Worm (Caenorhabditis elegans) whole organism, midembryonic: ENCODE data around the gene pcp-5.

ENCODE experiments used
- T22C8.4 ChIP-seq: fragments of 200-800 bp; sonication (Bioruptor generic); IDR thresholded peaks from 2 replicates; pipeline ENCODE4 v1.3.6; 2022; ENCODE audit warnings: missing genetic modification characterization, missing compliant biosample characterization
- cog-1 ChIP-seq: sonication (generic microtip); optimal IDR thresholded peaks from 2 replicates; lab custom pipeline; 2016; ENCODE audit warnings: missing genetic modification characterization, missing compliant biosample characterization
- flt-1 ChIP-seq: fragments of 200-800 bp; sonication (Bioruptor generic); IDR thresholded peaks from 2 replicates; pipeline ENCODE4 v1.3.6; 2022; ENCODE audit warnings: missing genetic modification characterization, missing compliant biosample characterization
- klf-2 ChIP-seq: fragments of 200-800 bp; sonication (Bioruptor generic); conservative IDR thresholded peaks from 2 replicates; pipeline ENCODE4 v1.3.6; 2022; ENCODE audit warnings: missing genetic modification reagents, missing genetic modification characterization, missing compliant biosample characterization
- med-1 ChIP-seq: sonication (generic microtip); optimal IDR thresholded peaks from 2 replicates; lab custom pipeline; 2017; ENCODE audit warnings: missing genetic modification characterization, mild to moderate bottlenecking, missing compliant biosample characterization, antibody characterized with exemption, missing genetic modification reagents; ENCODE audit not compliant: insufficient read depth
- ref-1 ChIP-seq: fragments of 200-800 bp; sonication (Bioruptor generic); conservative IDR thresholded peaks from 2 replicates; pipeline ENCODE4 v1.3.6; 2022; ENCODE audit warnings: missing genetic modification reagents, missing genetic modification characterization, missing compliant biosample characterization
- tab-1 ChIP-seq: fragments of 200-800 bp; sonication (Bioruptor generic); IDR thresholded peaks from 2 replicates; pipeline ENCODE4 v1.3.6; 2022; ENCODE audit warnings: missing genetic modification characterization, missing compliant biosample characterization
- ztf-23 ChIP-seq: fragments of 200-800 bp; sonication (Bioruptor generic); IDR thresholded peaks from 2 replicates; pipeline ENCODE4 v1.3.6; 2022; ENCODE audit warnings: missing genetic modification reagents, missing genetic modification characterization, missing compliant biosample characterization
- ztf-29 ChIP-seq: fragments of 200-800 bp; sonication (Bioruptor generic); IDR thresholded peaks from 2 replicates; pipeline ENCODE4 v1.3.6; 2022; ENCODE audit warnings: missing genetic modification reagents, missing genetic modification characterization, missing compliant biosample characterization

The pcp-5 gene

DNA sequence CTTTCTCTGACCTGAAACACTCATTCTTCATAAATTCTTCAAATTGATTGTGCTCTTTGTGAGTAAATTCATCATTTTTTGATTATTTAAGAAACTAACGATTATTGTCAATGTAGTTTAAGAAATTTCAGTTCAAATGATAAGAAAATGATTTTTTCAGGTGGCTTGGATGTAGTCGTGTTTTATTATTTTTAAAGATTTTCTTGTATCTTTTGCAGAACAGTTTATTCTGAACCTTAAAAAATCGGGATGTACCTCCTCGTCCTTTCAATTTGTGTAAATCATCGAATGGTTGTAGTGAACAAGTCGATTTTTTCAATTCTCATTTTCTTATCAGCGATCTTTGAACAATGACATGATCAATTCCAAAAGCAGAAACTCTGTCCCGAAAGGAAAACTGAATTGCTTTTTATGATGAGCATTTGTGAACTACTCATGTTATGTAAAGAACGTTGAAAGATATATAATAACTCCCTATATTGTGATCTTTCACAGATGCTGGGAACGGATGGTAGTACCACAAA is 42.1 kb downstream of the pcp-5 start, which contains the start of gene slc-17.3:
Gene slc-17.3, minus strand, starts transcription at position 51 of the 524 bp plus-strand sequence.
- TF ChIP-seq cog-1 (tag; lab: Kevin White, UChicago), result no peak
- no peak for TF ChIP-seq med-1 (GFP tag; lab: Kevin White, UChicago)
- no peak for TF ChIP-seq T22C8.4 (GFP tag; lab: Robert Waterston, UW)
- no peak for TF ChIP-seq ztf-29
- no peak for TF ChIP-seq ztf-23
- no peak for TF ChIP-seq tab-1 (GFP tag; lab: Robert Waterston, UW)
- no peak for TF ChIP-seq klf-2 (GFP tag; lab: Robert Waterston, UW)
- no peak for TF ChIP-seq ref-1 (GFP tag; lab: Robert Waterston, UW)

DNA sequence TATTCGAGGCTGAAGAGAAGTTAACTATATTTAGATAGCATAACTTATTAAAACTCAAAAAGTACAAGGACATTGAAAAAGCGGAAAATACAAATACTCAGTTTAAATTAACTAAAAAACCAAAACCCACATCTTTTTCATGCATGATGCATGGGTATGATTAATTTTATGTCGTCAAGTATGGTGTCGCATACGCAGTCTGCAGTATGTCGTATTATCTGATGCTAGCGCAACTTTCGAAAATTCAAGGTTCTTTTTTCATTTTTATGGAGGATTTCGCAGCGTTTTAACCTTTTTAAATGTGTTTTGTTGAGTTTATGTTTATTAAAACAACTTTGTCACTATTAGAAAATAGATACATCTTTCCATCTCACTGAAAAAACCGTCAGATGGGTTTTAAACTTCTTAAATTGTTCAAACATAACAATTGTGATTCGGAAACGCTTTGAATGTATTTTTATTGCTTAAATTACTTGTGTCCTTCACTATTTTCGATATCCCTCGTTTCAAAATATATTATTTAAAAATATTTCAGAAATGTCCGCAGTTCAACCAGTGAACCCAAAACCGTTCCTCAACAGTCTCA is 45.8 kb downstream of the pcp-5 start, which contains the start of gene snr-5:
Gene snr-5, plus strand, starts transcription at position 536 of the 586 bp plus-strand sequence.
- TF ChIP-seq ztf-29, result no peak
- TF ChIP-seq ztf-23, result no peak
- TF ChIP-seq med-1 (GFP tag; lab: Kevin White, UChicago), result no peak
- TF ChIP-seq T22C8.4 (GFP tag; lab: Robert Waterston, UW), result no peak
- TF ChIP-seq cog-1 (tag; lab: Kevin White, UChicago), result no peak
- no peak for TF ChIP-seq ref-1 (GFP tag; lab: Robert Waterston, UW)
- TF ChIP-seq klf-2 (GFP tag; lab: Robert Waterston, UW), result no peak
- no peak for TF ChIP-seq tab-1 (GFP tag; lab: Robert Waterston, UW)
- no peak for TF ChIP-seq flt-1 (GFP tag; lab: Robert Waterston, UW)

DNA sequence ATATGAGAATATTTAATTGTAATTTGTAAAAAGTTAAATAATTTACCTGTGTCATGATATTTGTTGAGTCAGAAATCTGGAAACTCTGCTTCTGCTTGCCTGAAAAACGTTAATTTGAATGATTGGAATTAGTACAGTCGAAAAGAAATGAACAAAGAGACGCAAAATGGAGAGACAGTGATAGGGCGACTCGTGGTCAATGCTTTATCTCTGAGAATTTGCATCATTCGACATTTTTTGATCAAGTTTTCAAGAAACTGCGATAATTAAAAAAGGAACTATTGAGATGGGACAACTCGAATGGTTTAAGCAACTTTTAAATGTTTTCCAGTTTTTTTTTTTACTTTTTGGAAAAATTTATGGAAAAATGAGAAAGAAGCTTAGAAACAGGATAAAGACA is 46.5 kb downstream of the pcp-5 start, which contains the start of gene cuc-1:
Gene cuc-1, minus strand, starts transcription at position 101 of the 400 bp plus-strand sequence.
- no peak for TF ChIP-seq ztf-29
- TF ChIP-seq flt-1 (GFP tag; lab: Robert Waterston, UW), result no peak
- TF ChIP-seq ref-1 (GFP tag; lab: Robert Waterston, UW), result no peak
- TF ChIP-seq ztf-23, result no peak
- TF ChIP-seq T22C8.4 (GFP tag; lab: Robert Waterston, UW), result no peak

DNA sequence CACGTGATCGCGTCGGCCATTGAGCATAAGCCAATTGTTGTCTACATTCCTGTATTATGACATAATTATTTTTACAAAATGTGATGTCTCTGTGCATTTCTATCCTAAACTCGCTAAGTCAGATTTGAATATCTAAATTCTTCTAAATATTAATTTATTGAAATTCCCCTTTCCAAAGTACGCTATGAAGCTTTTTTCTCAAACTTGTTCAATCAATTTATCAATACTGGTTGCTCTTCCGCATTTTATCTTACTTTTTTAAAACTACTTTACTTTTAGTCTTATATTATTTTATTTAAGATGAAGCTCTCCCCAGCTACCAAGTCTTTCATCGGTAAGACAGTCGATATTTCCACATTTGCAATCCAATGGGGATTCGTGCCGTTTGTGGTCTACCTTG is 48.1 kb downstream of the pcp-5 start, which contains the start of gene tomm-7:
Gene tomm-7, plus strand, starts transcription at position 301 of the 400 bp plus-strand sequence.
- no peak for TF ChIP-seq tab-1 (GFP tag; lab: Robert Waterston, UW)
- no peak for TF ChIP-seq ztf-29
- no peak for TF ChIP-seq ref-1 (GFP tag; lab: Robert Waterston, UW)
- TF ChIP-seq flt-1 (GFP tag; lab: Robert Waterston, UW), result no peak
- no peak for TF ChIP-seq cog-1 (tag; lab: Kevin White, UChicago)
- no peak for TF ChIP-seq med-1 (GFP tag; lab: Kevin White, UChicago)
- no peak for TF ChIP-seq klf-2 (GFP tag; lab: Robert Waterston, UW)
- TF ChIP-seq T22C8.4 (GFP tag; lab: Robert Waterston, UW), result no peak
- TF ChIP-seq ztf-23, result no peak

DNA sequence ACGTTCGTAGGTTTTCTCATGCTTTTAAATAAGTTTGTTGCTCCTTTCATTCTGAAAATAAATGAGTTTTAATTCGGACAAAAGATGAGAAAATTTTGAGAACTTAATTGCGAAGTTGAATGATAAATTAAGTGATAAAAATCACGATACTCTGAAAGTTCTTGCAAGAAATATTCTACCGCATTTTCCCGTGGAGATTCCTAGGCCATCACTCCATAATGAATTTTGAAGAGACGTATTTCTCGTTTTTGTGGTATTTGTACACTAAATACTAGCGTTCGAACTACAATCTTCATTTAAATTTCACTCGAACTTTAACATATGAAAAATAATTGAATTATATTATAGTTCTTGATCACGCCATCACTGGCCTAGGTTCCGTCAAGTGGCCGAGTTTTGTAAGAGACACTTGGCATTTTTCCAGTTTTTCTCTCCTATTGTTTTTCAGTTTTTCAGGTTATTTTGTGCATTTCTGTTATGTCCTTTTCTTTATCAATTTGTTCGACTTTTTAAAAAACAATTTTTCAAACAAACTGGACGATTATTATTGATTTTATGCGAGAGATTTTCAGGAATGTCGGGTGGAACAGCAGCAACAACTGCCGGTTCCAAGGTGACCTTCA is 48.9 kb downstream of the pcp-5 start, which contains the start of the genes coq-5 and ufm-1:
Gene coq-5, minus strand, starts transcription at position 51 of the 623 bp plus-strand sequence.
Gene ufm-1, plus strand, starts transcription at position 573 of the 623 bp plus-strand sequence.
- TF ChIP-seq T22C8.4 (GFP tag; lab: Robert Waterston, UW) (no peak), tab-1 (GFP tag; lab: Robert Waterston, UW) (no peak), ref-1 (GFP tag; lab: Robert Waterston, UW) (no peak), med-1 (GFP tag; lab: Kevin White, UChicago) (no peak), ztf-29 (no peak), klf-2 (GFP tag; lab: Robert Waterston, UW) (no peak), ztf-23 (no peak), cog-1 (tag; lab: Kevin White, UChicago) (no peak), flt-1 (GFP tag; lab: Robert Waterston, UW) (no peak)

DNA sequence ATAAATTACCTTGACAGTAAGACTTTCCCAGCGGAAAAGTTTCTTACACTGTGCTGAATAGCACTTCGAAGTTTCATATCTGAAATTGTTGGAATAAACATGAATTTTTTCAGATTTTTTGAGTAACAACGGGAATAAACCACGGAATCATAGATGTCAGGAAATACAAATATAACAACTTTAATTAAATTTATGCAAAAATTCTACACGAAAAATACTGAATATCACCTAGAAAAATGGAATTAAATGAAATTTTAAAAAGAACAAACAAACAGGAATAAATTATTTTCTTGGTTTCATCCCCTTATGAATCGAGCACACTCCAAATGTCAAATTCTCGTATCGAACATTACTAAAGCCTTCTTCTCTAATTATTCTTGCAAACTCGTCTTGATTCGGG is 50.3 kb downstream of the pcp-5 start, which contains the start of gene tag-307:
Gene tag-307, minus strand, starts transcription at position 101 of the 400 bp plus-strand sequence.
- TF ChIP-seq ztf-23 (no peak), ztf-29 (no peak), tab-1 (GFP tag; lab: Robert Waterston, UW) (no peak), med-1 (GFP tag; lab: Kevin White, UChicago) (no peak), ref-1 (GFP tag; lab: Robert Waterston, UW) (no peak), T22C8.4 (GFP tag; lab: Robert Waterston, UW) (no peak), flt-1 (GFP tag; lab: Robert Waterston, UW) (no peak), klf-2 (GFP tag; lab: Robert Waterston, UW) (no peak), cog-1 (tag; lab: Kevin White, UChicago) (no peak)

DNA sequence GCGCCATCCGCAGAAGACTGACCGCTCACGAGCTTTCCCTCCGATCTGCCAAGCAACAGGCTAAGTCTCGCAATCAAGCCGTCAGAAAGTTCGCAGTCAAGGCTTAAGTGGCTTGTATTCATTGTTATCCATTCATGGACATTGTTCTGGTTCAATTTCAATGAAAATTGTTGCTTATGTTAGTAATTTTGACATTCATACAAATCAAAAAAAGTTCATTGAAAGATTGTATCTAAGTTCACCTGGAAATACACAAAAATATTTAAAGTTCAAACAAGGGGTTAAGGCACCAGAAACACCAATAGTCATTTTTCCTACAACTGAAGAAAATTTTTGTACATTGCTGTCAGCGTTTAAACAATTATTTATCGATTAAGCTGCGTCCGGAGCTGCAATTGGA is 51.9 kb downstream of the pcp-5 start:
- TF ChIP-seq cog-1 (tag; lab: Kevin White, UChicago) (no peak), tab-1 (GFP tag; lab: Robert Waterston, UW) (no peak)
